Worm (Caenorhabditis elegans): ENCODE results near the gene snb-6.

ce11 chrII:8890530-8890929 lies 31.0 kb upstream of the snb-6 start:
- TF ChIP-seq mdl-1 (tag; optimal IDR thresholded peaks at IDR 0.05): no peak
- no peak for TF ChIP-seq egl-27 (tag; optimal IDR thresholded peaks at IDR 0.05)
- no peak for TF ChIP-seq nhr-76 (tag; optimal IDR thresholded peaks at IDR 0.05)
- TF ChIP-seq lsy-2 (tag; optimal IDR thresholded peaks at IDR 0.05): no peak
- no peak for TF ChIP-seq lin-13 (GFP tag; optimal IDR thresholded peaks at IDR 0.05)
- TF ChIP-seq F16B12.6 (tag; optimal IDR thresholded peaks at IDR 0.05): no peak
